Worm (Caenorhabditis elegans) whole organism, mixed stage, embryonic: ENCODE data around the gene egl-47.

Experiments used
- M03D4.4 ChIP-seq: sonication (generic microtip); optimal IDR thresholded peaks from 2 replicates; lab custom pipeline; 2017; ENCODE audit warnings: mild to moderate bottlenecking, missing genetic modification characterization, missing compliant biosample characterization
- blmp-1 ChIP-seq: fragments of 150-350 bp; optimal IDR thresholded peaks from 2 replicates; lab custom pipeline; 2014; ENCODE audit warnings: missing biosample characterization, missing genetic modification characterization
- ceh-39 ChIP-seq: fragments of 150-350 bp; optimal IDR thresholded peaks from 2 replicates; lab custom pipeline; 2014; ENCODE audit warnings: missing biosample characterization, missing genetic modification characterization
- ceh-43 ChIP-seq: fragments of 200-800 bp; sonication (Bioruptor generic); optimal IDR thresholded peaks from 2 replicates; lab custom pipeline; 2018; ENCODE audit warnings: mild to moderate bottlenecking, missing genetic modification characterization, moderate library complexity, missing compliant biosample characterization
- ceh-83 ChIP-seq: fragments of 200-800 bp; sonication (Bioruptor generic); optimal IDR thresholded peaks from 2 replicates; lab custom pipeline; 2018; ENCODE audit warnings: mild to moderate bottlenecking, missing genetic modification characterization, missing compliant biosample characterization
- cnd-1 ChIP-seq: fragments of 200-800 bp; sonication (Bioruptor generic); optimal IDR thresholded peaks from 2 replicates; lab custom pipeline; 2018; ENCODE audit warnings: mild to moderate bottlenecking, missing genetic modification characterization, missing compliant biosample characterization
- drap-1 ChIP-seq: fragments of 200-800 bp; sonication (Bioruptor generic); optimal IDR thresholded peaks from 3 replicates; lab custom pipeline; 2018; ENCODE audit warnings: mild to moderate bottlenecking, missing genetic modification characterization, missing compliant biosample characterization
- elt-1 ChIP-seq: sonication (generic microtip); optimal IDR thresholded peaks from 2 replicates; lab custom pipeline; 2017; ENCODE audit warnings: missing genetic modification characterization, mild to moderate bottlenecking, missing compliant biosample characterization, antibody characterized with exemption, moderate library complexity, borderline replicate concordance; ENCODE audit not compliant: insufficient read depth
- elt-3 ChIP-seq: fragments of 150-350 bp; optimal IDR thresholded peaks from 2 replicates; lab custom pipeline; 2014; ENCODE audit warnings: missing biosample characterization, missing genetic modification characterization
- flh-1 ChIP-seq: fragments of 200-800 bp; sonication (Bioruptor generic); optimal IDR thresholded peaks from 2 replicates; lab custom pipeline; 2018; ENCODE audit warnings: mild to moderate bottlenecking, missing genetic modification characterization, moderate library complexity, missing compliant biosample characterization
- ham-2 ChIP-seq: fragments of 200-800 bp; sonication (Bioruptor generic); optimal IDR thresholded peaks from 2 replicates; lab custom pipeline; 2018; ENCODE audit warnings: mild to moderate bottlenecking, missing genetic modification characterization, missing compliant biosample characterization
- hlh-1 ChIP-seq: fragments of 150-350 bp; optimal IDR thresholded peaks from 2 replicates; lab custom pipeline; 2014; ENCODE audit warnings: missing biosample characterization, missing genetic modification reagents, missing genetic modification characterization
- lsy-2 ChIP-seq: fragments of 150-350 bp; optimal IDR thresholded peaks from 2 replicates; lab custom pipeline; 2014; ENCODE audit warnings: missing biosample characterization, missing genetic modification characterization
- mab-5 ChIP-seq: fragments of 150-350 bp; optimal IDR thresholded peaks from 2 replicates; lab custom pipeline; 2014; ENCODE audit warnings: missing biosample characterization, missing genetic modification characterization
- mep-1 ChIP-seq: fragments of 150-350 bp; optimal IDR thresholded peaks from 2 replicates; lab custom pipeline; 2017; ENCODE audit warnings: missing biosample characterization, missing genetic modification reagents, missing genetic modification characterization, inconsistent platforms
- mls-2 ChIP-seq: sonication (generic microtip); optimal IDR thresholded peaks from 2 replicates; lab custom pipeline; 2016; ENCODE audit warnings: mild to moderate bottlenecking, missing genetic modification characterization, moderate library complexity, missing compliant biosample characterization
- nhr-2 ChIP-seq: fragments of 150-350 bp; optimal IDR thresholded peaks from 2 replicates; lab custom pipeline; 2014; ENCODE audit warnings: missing biosample characterization, missing genetic modification characterization
- nhr-237 ChIP-seq: fragments of 150-350 bp; optimal IDR thresholded peaks from 2 replicates; lab custom pipeline; 2014; ENCODE audit warnings: missing biosample characterization, missing genetic modification characterization
- nhr-28 ChIP-seq: fragments of 150-350 bp; optimal IDR thresholded peaks from 2 replicates; lab custom pipeline; 2014; ENCODE audit warnings: missing biosample characterization, missing genetic modification characterization
- nhr-76 ChIP-seq: sonication (generic microtip); optimal IDR thresholded peaks from 2 replicates; lab custom pipeline; 2017; ENCODE audit warnings: missing biosample characterization, missing genetic modification characterization
- pha-4 ChIP-seq: fragments of 150-350 bp; optimal IDR thresholded peaks from 2 replicates; lab custom pipeline; 2018; ENCODE audit warnings: missing biosample characterization, missing genetic modification reagents, missing genetic modification characterization
- sem-2 ChIP-seq: fragments of 200-800 bp; sonication (Bioruptor generic); optimal IDR thresholded peaks from 2 replicates; lab custom pipeline; 2018; ENCODE audit warnings: mild to moderate bottlenecking, missing genetic modification characterization, missing compliant biosample characterization
- snpc-4 ChIP-seq: fragments of 150-350 bp; optimal IDR thresholded peaks from 2 replicates; lab custom pipeline; 2014; ENCODE audit warnings: missing biosample characterization, missing genetic modification characterization
- sptf-1 ChIP-seq: sonication (generic microtip); optimal IDR thresholded peaks from 2 replicates; lab custom pipeline; 2017; ENCODE audit warnings: mild to moderate bottlenecking, missing genetic modification characterization, moderate library complexity, missing compliant biosample characterization
- tbx-8 ChIP-seq: fragments of 200-800 bp; sonication (Bioruptor generic); optimal IDR thresholded peaks from 2 replicates; lab custom pipeline; 2018; ENCODE audit warnings: mild to moderate bottlenecking, missing genetic modification characterization, moderate library complexity, missing compliant biosample characterization
- unc-120 ChIP-seq: sonication (generic microtip); optimal IDR thresholded peaks from 2 replicates; lab custom pipeline; 2017; ENCODE audit warnings: missing genetic modification characterization, missing compliant biosample characterization; ENCODE audit not compliant: poor library complexity, severe bottlenecking
- unc-39 ChIP-seq: fragments of 150-350 bp; optimal IDR thresholded peaks from 2 replicates; lab custom pipeline; 2014; ENCODE audit warnings: missing biosample characterization, missing genetic modification characterization
- unc-62 ChIP-seq: fragments of 150-350 bp; optimal IDR thresholded peaks from 2 replicates; lab custom pipeline; 2014; ENCODE audit warnings: missing biosample characterization, missing genetic modification reagents, missing genetic modification characterization
- zip-8 ChIP-seq: fragments of 150-350 bp; optimal IDR thresholded peaks from 2 replicates; lab custom pipeline; 2014; ENCODE audit warnings: missing biosample characterization, missing genetic modification characterization
- ztf-11 ChIP-seq: fragments of 150-350 bp; optimal IDR thresholded peaks from 2 replicates; lab custom pipeline; 2014; ENCODE audit warnings: missing biosample characterization, missing genetic modification characterization

Gene egl-47

ce11 chrV:9915021-9915420 lies 15.6 kb downstream of the egl-47 start, which contains the start of gene mec-9:
TSS of gene mec-9 (minus strand) at chrV:9915121.
- no peak for TF ChIP-seq ceh-43 (GFP tag; lab: Kevin White, UChicago)
- TF ChIP-seq blmp-1, result no peak
- no peak for TF ChIP-seq nhr-76 (tag; lab: Kevin White, UChicago)
- TF ChIP-seq elt-1, result no peak
- TF ChIP-seq mep-1 (tag; lab: Kevin White, UChicago), result no peak
- TF ChIP-seq ceh-39, result no peak
- TF ChIP-seq unc-120 (tag; lab: Kevin White, UChicago), result no peak
- no peak for TF ChIP-seq zip-8 (tag; lab: Kevin White, UChicago)

ce11 chrV:9916665-9917064 lies 17.3 kb downstream of the egl-47 start, which contains the start of gene C50H2.4:
TSS of gene C50H2.4 (plus strand) at chrV:9916965.
- TF ChIP-seq elt-3 (no peak), mls-2 (tag; lab: Kevin White, UChicago) (no peak), pha-4 (tag; lab: Kevin White, UChicago) (no peak), unc-39 (tag; lab: Kevin White, UChicago) (no peak), drap-1 (no peak), unc-62 (GFP tag; lab: Kevin White, UChicago) (no peak), flh-1 (GFP tag; lab: Kevin White, UChicago) (no peak), mab-5 (tag; lab: Kevin White, UChicago) (no peak)

ce11 chrV:9918410-9918809 lies 19.0 kb downstream of the egl-47 start, which contains the start of gene C50H2.5:
TSS of gene C50H2.5 (plus strand) at chrV:9918710.
- no peak for TF ChIP-seq nhr-76 (tag; lab: Kevin White, UChicago)
- TF ChIP-seq unc-120 (tag; lab: Kevin White, UChicago), result no peak
- TF ChIP-seq ham-2, result no peak
- no peak for TF ChIP-seq elt-1
- TF ChIP-seq ztf-11 (tag; lab: Kevin White, UChicago), result no peak
- no peak for TF ChIP-seq elt-3
- no peak for TF ChIP-seq nhr-2 (tag; lab: Kevin White, UChicago)
- no peak for TF ChIP-seq nhr-237
- TF ChIP-seq nhr-28 (tag; lab: Kevin White, UChicago), result no peak
- no peak for TF ChIP-seq ceh-43 (GFP tag; lab: Kevin White, UChicago)

ce11 chrV:9921288-9921687 lies 21.9 kb downstream of the egl-47 start, which contains the start of gene ceh-75:
TSS of gene ceh-75 (plus strand) at chrV:9921337.
- TF ChIP-seq cnd-1 (tag; lab: Kevin White, UChicago), result no peak
- TF ChIP-seq zip-8 (tag; lab: Kevin White, UChicago), result no peak
- no peak for TF ChIP-seq pha-4 (tag; lab: Kevin White, UChicago)
- TF ChIP-seq unc-39 (tag; lab: Kevin White, UChicago), result no peak
- no peak for TF ChIP-seq flh-1 (GFP tag; lab: Kevin White, UChicago)
- TF ChIP-seq sem-2 (GFP tag; lab: Kevin White, UChicago), result no peak
- TF ChIP-seq blmp-1, result no peak
- TF ChIP-seq, all 35 proteins: peak for 0

ce11 chrV:9922481-9922880 lies 23.1 kb downstream of the egl-47 start, which contains the start of gene C50H2.7:
TSS of gene C50H2.7 (plus strand) at chrV:9922781.
- no peak for TF ChIP-seq mls-2 (tag; lab: Kevin White, UChicago)
- TF ChIP-seq cnd-1 (tag; lab: Kevin White, UChicago), result no peak
- no peak for TF ChIP-seq ham-2
- TF ChIP-seq pha-4 (tag; lab: Kevin White, UChicago), result no peak
- TF ChIP-seq tbx-8, result no peak
- TF ChIP-seq unc-39 (tag; lab: Kevin White, UChicago), result no peak
- no peak for TF ChIP-seq blmp-1
- TF ChIP-seq snpc-4 (tag; lab: Kevin White, UChicago), result no peak
- TF ChIP-seq nhr-2 (tag; lab: Kevin White, UChicago), result no peak

ce11 chrV:9924389-9924788 lies 25.0 kb downstream of the egl-47 start:
- no peak for TF ChIP-seq drap-1
- TF ChIP-seq flh-1 (GFP tag; lab: Kevin White, UChicago), result no peak
- no peak for TF ChIP-seq M03D4.4
- TF ChIP-seq cnd-1 (tag; lab: Kevin White, UChicago), result no peak
- TF ChIP-seq lsy-2, result no peak
- TF ChIP-seq mls-2 (tag; lab: Kevin White, UChicago), result no peak
- no peak for TF ChIP-seq nhr-28 (tag; lab: Kevin White, UChicago)
- no peak for TF ChIP-seq unc-62 (GFP tag; lab: Kevin White, UChicago)
- no peak for TF ChIP-seq hlh-1
- no peak for TF ChIP-seq ham-2
- TF ChIP-seq pha-4 (tag; lab: Kevin White, UChicago), result no peak
- no peak for TF ChIP-seq snpc-4 (tag; lab: Kevin White, UChicago)
- no peak for TF ChIP-seq blmp-1
- no peak for TF ChIP-seq sptf-1 (tag; lab: Kevin White, UChicago)
- TF ChIP-seq sem-2 (GFP tag; lab: Kevin White, UChicago), result no peak
- no peak for TF ChIP-seq elt-3
- no peak for TF ChIP-seq ceh-83 (GFP tag; lab: Kevin White, UChicago)
- no peak for TF ChIP-seq nhr-237
- no peak for TF ChIP-seq mab-5 (tag; lab: Kevin White, UChicago)
